Worm (Caenorhabditis elegans) whole organism, late embryonic: ENCODE measurements around the gene nhr-13.

Experiments
- F13H6.1 ChIP-seq: sonication (generic microtip); optimal IDR thresholded peaks from 2 replicates; lab custom pipeline; 2016; ENCODE audit warnings: missing genetic modification characterization, missing compliant biosample characterization
- K09A11.1 ChIP-seq: sonication (generic microtip); optimal IDR thresholded peaks from 2 replicates; lab custom pipeline; 2017; ENCODE audit warnings: antibody characterized with exemption, mild to moderate bottlenecking, missing genetic modification characterization, missing compliant biosample characterization; ENCODE audit not compliant: insufficient read depth
- T23F11.4 ChIP-seq: fragments of 200-800 bp; sonication (Bioruptor generic); optimal IDR thresholded peaks from 2 replicates; lab custom pipeline; 2018; ENCODE audit warnings: mild to moderate bottlenecking, missing genetic modification characterization, missing compliant biosample characterization
- Y22D7AL.16 ChIP-seq: sonication (generic microtip); optimal IDR thresholded peaks from 2 replicates; lab custom pipeline; 2016; ENCODE audit warnings: missing genetic modification characterization, missing compliant biosample characterization
- ceh-18 ChIP-seq: sonication (generic microtip); optimal IDR thresholded peaks from 2 replicates; lab custom pipeline; 2016; ENCODE audit warnings: missing genetic modification characterization, missing compliant biosample characterization
- ceh-19 ChIP-seq: fragments of 200-800 bp; sonication (Bioruptor generic); optimal IDR thresholded peaks from 2 replicates; lab custom pipeline; 2018; ENCODE audit warnings: mild to moderate bottlenecking, missing genetic modification characterization, missing compliant biosample characterization
- ceh-22 ChIP-seq: sonication (generic microtip); optimal IDR thresholded peaks from 2 replicates; lab custom pipeline; 2017; ENCODE audit warnings: missing biosample characterization, missing genetic modification characterization
- ceh-34 ChIP-seq: sonication (generic microtip); optimal IDR thresholded peaks from 2 replicates; lab custom pipeline; 2016; ENCODE audit warnings: mild to moderate bottlenecking, missing genetic modification characterization, missing compliant biosample characterization
- ceh-45 ChIP-seq: fragments of 200-800 bp; sonication (Bioruptor generic); IDR thresholded peaks from 2 replicates; pipeline ENCODE4 v1.3.6; 2022; ENCODE audit warnings: missing genetic modification reagents, missing genetic modification characterization, missing compliant biosample characterization
- ceh-6 ChIP-seq: fragments of 200-800 bp; sonication (Bioruptor generic); optimal IDR thresholded peaks from 2 replicates; lab custom pipeline; 2018; ENCODE audit warnings: mild to moderate bottlenecking, missing genetic modification characterization, missing compliant biosample characterization
- ceh-9 ChIP-seq: sonication (generic microtip); optimal IDR thresholded peaks from 2 replicates; lab custom pipeline; 2016; ENCODE audit warnings: mild to moderate bottlenecking, missing genetic modification characterization, inconsistent platforms, missing compliant biosample characterization
- che-1 ChIP-seq: sonication (generic microtip); optimal IDR thresholded peaks from 2 replicates; lab custom pipeline; 2016; ENCODE audit warnings: mild to moderate bottlenecking, missing genetic modification characterization, missing compliant biosample characterization
- elt-4 ChIP-seq: sonication (generic microtip); optimal IDR thresholded peaks from 2 replicates; lab custom pipeline; 2016; ENCODE audit warnings: missing genetic modification characterization, missing compliant biosample characterization
- ets-4 ChIP-seq: sonication (generic microtip); optimal IDR thresholded peaks from 2 replicates; lab custom pipeline; 2016; ENCODE audit warnings: missing genetic modification characterization, missing compliant biosample characterization
- fax-1 ChIP-seq: sonication (generic microtip); optimal IDR thresholded peaks from 2 replicates; lab custom pipeline; 2016; ENCODE audit warnings: missing genotype, missing genetic modification characterization, missing compliant biosample characterization
- fkh-10 ChIP-seq: fragments of 150-350 bp; optimal IDR thresholded peaks from 2 replicates; lab custom pipeline; 2014; ENCODE audit warnings: missing biosample characterization, missing genetic modification reagents, missing genetic modification characterization
- hlh-13 ChIP-seq: fragments of 200-800 bp; sonication (Bioruptor generic); optimal IDR thresholded peaks from 2 replicates; lab custom pipeline; 2018; ENCODE audit warnings: mild to moderate bottlenecking, missing genetic modification characterization, missing compliant biosample characterization
- hlh-15 ChIP-seq: sonication (generic microtip); optimal IDR thresholded peaks from 2 replicates; lab custom pipeline; 2016; ENCODE audit warnings: missing genetic modification characterization, missing compliant biosample characterization
- hlh-30 ChIP-seq: sonication (generic microtip); optimal IDR thresholded peaks from 2 replicates; lab custom pipeline; 2017; ENCODE audit warnings: antibody characterized with exemption, missing genetic modification characterization, missing compliant biosample characterization; ENCODE audit not compliant: insufficient read depth
- hlh-8 ChIP-seq: sonication (generic microtip); optimal IDR thresholded peaks from 2 replicates; lab custom pipeline; 2016; ENCODE audit warnings: missing genotype, missing genetic modification characterization, missing compliant biosample characterization
- lin-11 ChIP-seq: fragments of 200-800 bp; sonication (Bioruptor generic); optimal IDR thresholded peaks from 2 replicates; lab custom pipeline; 2018; ENCODE audit warnings: mild to moderate bottlenecking, missing genetic modification characterization, missing compliant biosample characterization
- mec-3 ChIP-seq: sonication (generic microtip); optimal IDR thresholded peaks from 2 replicates; lab custom pipeline; 2016; ENCODE audit warnings: borderline replicate concordance, missing genetic modification characterization, missing compliant biosample characterization
- nfya-1 ChIP-seq: sonication (generic microtip); optimal IDR thresholded peaks from 2 replicates; lab custom pipeline; 2017; ENCODE audit warnings: missing genetic modification characterization, mild to moderate bottlenecking, missing compliant biosample characterization, antibody characterized with exemption, moderate library complexity
- odd-2 ChIP-seq: sonication (generic microtip); optimal IDR thresholded peaks from 2 replicates; lab custom pipeline; 2017; ENCODE audit warnings: antibody characterized with exemption, mild to moderate bottlenecking, missing genetic modification characterization, missing compliant biosample characterization
- pag-3 ChIP-seq: sonication (generic microtip); optimal IDR thresholded peaks from 2 replicates; lab custom pipeline; 2016; ENCODE audit warnings: missing compliant biosample characterization, missing genetic modification characterization, borderline replicate concordance
- pax-1 ChIP-seq: fragments of 150-350 bp; optimal IDR thresholded peaks from 2 replicates; lab custom pipeline; 2014; ENCODE audit warnings: missing biosample characterization, missing genetic modification characterization
- sdc-2 ChIP-seq: sonication (generic microtip); optimal IDR thresholded peaks from 2 replicates; lab custom pipeline; 2016; ENCODE audit warnings: missing genotype, missing genetic modification characterization, missing compliant biosample characterization
- sox-2 ChIP-seq: fragments of 200-800 bp; sonication (Bioruptor generic); IDR thresholded peaks from 2 replicates; pipeline ENCODE4 v1.3.6; 2022; ENCODE audit warnings: missing genetic modification reagents, missing genetic modification characterization, missing compliant biosample characterization
- tbx-2 ChIP-seq: sonication (generic microtip); optimal IDR thresholded peaks from 2 replicates; lab custom pipeline; 2016; ENCODE audit warnings: missing genetic modification characterization, missing compliant biosample characterization
- tbx-7 ChIP-seq: sonication (generic microtip); optimal IDR thresholded peaks from 2 replicates; lab custom pipeline; 2016; ENCODE audit warnings: missing genotype, missing genetic modification characterization, missing compliant biosample characterization
- unc-3 ChIP-seq, 2 experiments: fragments of 200-800 bp in 1 of 2; sonication (Bioruptor generic) in 1 of 2; sonication (generic microtip) in 1 of 2; conservative IDR thresholded peaks in 1 of 2; optimal IDR thresholded peaks in 1 of 2; 2 replicates each; pipeline versions ENCODE4 v1.3.6 to Lab custom; 2016 to 2022; ENCODE audit warnings: missing compliant biosample characterization in 2 of 2, missing genetic modification characterization in 2 of 2, missing genetic modification reagents in 1 of 2
- unc-42 ChIP-seq: sonication (generic microtip); optimal IDR thresholded peaks from 2 replicates; lab custom pipeline; 2016; ENCODE audit warnings: missing genotype, missing genetic modification characterization, missing compliant biosample characterization
- unc-55 ChIP-seq: sonication (generic microtip); optimal IDR thresholded peaks from 2 replicates; lab custom pipeline; 2017; ENCODE audit warnings: missing biosample characterization, missing genetic modification reagents, missing genetic modification characterization
- ztf-16 ChIP-seq: sonication (generic microtip); optimal IDR thresholded peaks from 2 replicates; lab custom pipeline; 2017; ENCODE audit warnings: missing genetic modification characterization, missing compliant biosample characterization

The nhr-13 gene

ce11 chrV:2185486-2185885 lies 6.8 kb upstream of the nhr-13 start:
- no peak for TF ChIP-seq fkh-10
- TF ChIP-seq elt-4 (tag; lab: Kevin White, UChicago): peak; percentile 5

- TF ChIP-seq F13H6.1 (no peak), nfya-1 (tag; lab: Kevin White, UChicago) (peak; percentile 60)
These were observed 4.4 kb upstream of the nhr-13 start, which contains the start of gene Y5H2B.3 for ce11 chrV:2187864-2188345. Y5H2B.3 (plus strand) TSS chrV:2188295.

ce11 chrV:2190383-2190782 lies 1.9 kb upstream of the nhr-13 start:
- TF ChIP-seq tbx-2: no peak
- TF ChIP-seq che-1: no peak
- no peak for TF ChIP-seq sox-2 (GFP tag; lab: Robert Waterston, UW)
- TF ChIP-seq ceh-34 (tag; lab: Kevin White, UChicago): no peak
- TF ChIP-seq odd-2 (tag; lab: Kevin White, UChicago): no peak
- TF ChIP-seq fkh-10: no peak
- TF ChIP-seq ceh-18 (tag; lab: Kevin White, UChicago): no peak
- no peak for TF ChIP-seq K09A11.1 (tag; lab: Kevin White, UChicago)
- TF ChIP-seq hlh-13 (GFP tag; lab: Kevin White, UChicago): no peak
- TF ChIP-seq ceh-6 (GFP tag; lab: Kevin White, UChicago): no peak
- TF ChIP-seq ets-4: no peak
- TF ChIP-seq elt-4 (tag; lab: Kevin White, UChicago): no peak
- TF ChIP-seq unc-3 (GFP tag; conservative IDR thresholded peaks at IDR 0.05; lab: Robert Waterston, UW): no peak
- TF ChIP-seq unc-3 (tag; optimal IDR thresholded peaks at IDR 0.05; lab: Kevin White, UChicago): no peak
- TF ChIP-seq ztf-16 (tag; lab: Kevin White, UChicago): no peak
- TF ChIP-seq mec-3 (tag; lab: Kevin White, UChicago): no peak
- TF ChIP-seq unc-55 (GFP tag; lab: Kevin White, UChicago): no peak
- no peak for TF ChIP-seq fax-1 (tag; lab: Kevin White, UChicago)
- TF ChIP-seq sdc-2 (tag; lab: Kevin White, UChicago): no peak

- TF ChIP-seq ceh-6 (GFP tag; lab: Kevin White, UChicago) (no peak), Y22D7AL.16 (tag; lab: Kevin White, UChicago) (no peak), lin-11 (tag; lab: Kevin White, UChicago) (no peak)
These were observed 1.2 kb upstream of the nhr-13 start, which contains the start of gene srbc-42 for ce11 chrV:2191122-2191521. srbc-42 (minus strand) TSS chrV:2191222.

ce11 chrV:2199594-2199993 lies 7.3 kb downstream of the nhr-13 start:
- TF ChIP-seq ceh-45 (GFP tag; lab: Robert Waterston, UW): no peak
- no peak for TF ChIP-seq tbx-7 (tag; lab: Kevin White, UChicago)
- no peak for TF ChIP-seq T23F11.4 (GFP tag; lab: Kevin White, UChicago)
- TF ChIP-seq hlh-15: no peak
- no peak for TF ChIP-seq ceh-22
- no peak for TF ChIP-seq pag-3 (tag; lab: Kevin White, UChicago)
- no peak for TF ChIP-seq hlh-30
- TF ChIP-seq ceh-6 (GFP tag; lab: Kevin White, UChicago): no peak
- TF ChIP-seq ceh-9: no peak
- TF ChIP-seq pax-1 (tag; lab: Kevin White, UChicago): no peak
- no peak for TF ChIP-seq unc-42 (tag; lab: Kevin White, UChicago)
- no peak for TF ChIP-seq ceh-19 (GFP tag; lab: Kevin White, UChicago)
- TF ChIP-seq hlh-8 (tag; lab: Kevin White, UChicago): no peak
